Worm (Caenorhabditis elegans): ENCODE results near the gene C18H9.6.

Gene C18H9.6

ce11 chrII:6667534-6667933 is 33.9 kb downstream of the C18H9.6 start:
- TF ChIP-seq egl-27 (tag; optimal IDR thresholded peaks at IDR 0.05) (no peak), efl-1 (optimal IDR thresholded peaks at IDR 0.05) (no peak), efl-1 (GFP tag; optimal IDR thresholded peaks at IDR 0.05 in 1 of 2) (peak in 1 of 2 experiments; percentile 20), isw-1 (GFP tag; IDR thresholded peaks at IDR 0.05) (no peak)

DNA sequence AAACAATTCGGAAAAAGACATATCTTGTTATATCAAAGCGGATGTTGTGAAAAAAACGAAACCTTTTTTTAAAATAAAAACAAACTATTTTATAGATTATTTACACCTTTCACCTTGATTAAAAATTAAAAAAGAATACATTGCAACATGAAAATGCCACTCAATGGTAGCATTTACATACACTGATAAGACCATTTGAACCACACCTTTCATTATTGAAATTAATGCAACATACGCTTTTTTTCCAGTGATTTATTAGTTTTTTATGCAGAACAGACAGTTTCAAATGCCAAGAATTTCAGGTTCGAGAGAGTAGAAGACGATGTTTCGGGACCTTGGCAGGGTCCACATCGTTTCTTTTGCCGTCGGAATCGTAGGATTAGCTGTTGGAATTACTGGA is 34.8 kb downstream of the C18H9.6 start, which contains the start of gene T19D12.1:
Gene T19D12.1 (plus strand): TSS at position 301 of the 400 bp plus-strand sequence.
- TF ChIP-seq lin-14 (GFP tag; optimal IDR thresholded peaks at IDR 0.05) (no peak), alr-1 (tag; optimal IDR thresholded peaks at IDR 0.05; ENCODE audit: borderline replicate concordance) (no peak), lir-3 (tag; optimal IDR thresholded peaks at IDR 0.05; ENCODE audit: poor library complexity) (no peak), nhr-20 (tag; optimal IDR thresholded peaks at IDR 0.05) (no peak), Y116A8C.19 (tag; optimal IDR thresholded peaks at IDR 0.05; ENCODE audit: borderline replicate concordance) (no peak), dpl-1 (GFP tag; optimal IDR thresholded peaks at IDR 0.05) (no peak)

DNA sequence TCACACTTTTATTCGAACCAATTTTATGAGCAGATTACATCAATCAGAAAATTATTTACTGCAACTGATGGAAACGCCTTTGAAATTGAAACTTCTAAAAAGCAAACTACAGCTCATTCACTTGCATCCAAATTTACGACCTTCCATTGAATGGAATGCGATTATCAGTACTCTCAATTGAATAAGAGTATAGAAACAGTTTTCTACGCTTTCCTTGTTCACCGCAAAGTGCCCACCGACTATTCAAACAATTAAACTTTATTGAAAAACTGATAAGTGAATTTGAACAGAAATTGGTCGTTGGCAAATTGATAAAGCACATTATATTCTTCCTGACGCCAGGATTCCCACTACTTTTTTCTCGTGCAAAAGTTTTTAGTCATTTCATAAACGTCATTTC is 35.5 kb downstream of the C18H9.6 start:
- TF ChIP-seq nhr-90 (tag; optimal IDR thresholded peaks at IDR 0.05; ENCODE audit: poor library complexity) (no peak), elt-2 (tag; optimal IDR thresholded peaks at IDR 0.05) (peak; percentile 64)

DNA sequence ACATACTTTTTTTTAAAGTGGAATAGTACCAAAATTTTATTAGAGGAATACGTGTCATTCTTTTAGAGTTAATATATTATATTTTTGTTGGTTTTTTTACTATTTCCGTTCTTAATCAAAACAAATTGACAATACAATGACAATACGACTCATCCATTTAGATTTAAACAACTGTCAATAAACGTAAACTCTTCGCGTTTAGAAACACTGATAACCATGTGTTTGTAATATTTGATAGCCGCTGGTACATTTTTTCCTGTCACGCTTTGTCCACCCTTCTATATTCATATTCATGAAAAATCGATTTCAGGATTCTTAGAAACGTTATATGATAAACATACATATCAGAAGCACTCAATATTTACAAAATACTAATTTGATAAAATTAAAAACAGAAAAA is 37.6 kb downstream of the C18H9.6 start:
- no peak for TF ChIP-seq nhr-71 (tag; optimal IDR thresholded peaks at IDR 0.05)
- no peak for TF ChIP-seq nhr-85 (tag)
- TF ChIP-seq ceh-90 (tag; optimal IDR thresholded peaks at IDR 0.05) = no peak
- TF ChIP-seq nhr-12 (tag; optimal IDR thresholded peaks at IDR 0.05) = no peak
- no peak for TF ChIP-seq ama-1 (optimal IDR thresholded peaks at IDR 0.05)
- no peak for TF ChIP-seq unc-98 (GFP tag; IDR thresholded peaks at IDR 0.05)
- no peak for TF ChIP-seq fkh-4 (tag; optimal IDR thresholded peaks at IDR 0.05; ENCODE audit: borderline replicate concordance)
- TF ChIP-seq nhr-77 (tag; optimal IDR thresholded peaks at IDR 0.05) = no peak
- TF ChIP-seq tlp-1 (tag; optimal IDR thresholded peaks at IDR 0.05) = no peak
- TF ChIP-seq nhr-237 (tag; optimal IDR thresholded peaks at IDR 0.05) = no peak
- TF ChIP-seq pag-3 (tag; optimal IDR thresholded peaks at IDR 0.05; ENCODE audit: borderline replicate concordance, insufficient read depth) = no peak
- no peak for TF ChIP-seq fkh-10 (GFP tag; optimal IDR thresholded peaks at IDR 0.05)
- TF ChIP-seq jun-1 (tag; optimal IDR thresholded peaks at IDR 0.05) = no peak

DNA sequence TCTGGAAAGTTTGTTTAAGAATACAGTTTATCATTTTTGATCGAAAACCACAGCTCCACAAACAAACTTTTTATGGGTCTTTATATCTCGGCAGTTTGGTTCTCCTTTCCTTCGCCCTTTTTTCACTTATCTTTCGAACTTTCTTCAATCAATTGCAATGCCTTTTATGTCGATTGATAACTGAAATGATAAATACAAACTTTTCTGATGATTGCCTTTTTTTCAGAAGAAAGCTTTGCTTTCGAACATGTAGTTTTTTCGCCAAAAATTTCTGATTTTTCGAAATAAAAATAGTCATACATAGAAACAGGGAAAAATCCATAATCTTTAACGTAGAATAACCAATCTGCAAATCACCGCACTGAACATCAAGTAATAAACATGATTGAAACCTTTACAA is 40.2 kb downstream of the C18H9.6 start, which contains the start of gene T19D12.2:
Gene T19D12.2 (plus strand): TSS at position 125 of the 400 bp plus-strand sequence.
- TF ChIP-seq elt-2 (tag; optimal IDR thresholded peaks at IDR 0.05) (peak; percentile 39), tlp-1 (tag; optimal IDR thresholded peaks at IDR 0.05) (peak; percentile 4), nhr-90 (tag; optimal IDR thresholded peaks at IDR 0.05; ENCODE audit: poor library complexity) (no peak), lin-35 (GFP tag; optimal IDR thresholded peaks at IDR 0.05) (no peak)

ce11 chrII:6658766-6659165 is 42.7 kb downstream of the C18H9.6 start, which contains the start of gene T19D12.10:
Gene T19D12.10, minus strand, starts transcription at chrII:6658866.
- TF ChIP-seq ceh-90 (tag; optimal IDR thresholded peaks at IDR 0.05) (no peak), nhr-28 (tag; optimal IDR thresholded peaks at IDR 0.05) (no peak), fkh-4 (tag; optimal IDR thresholded peaks at IDR 0.05; ENCODE audit: borderline replicate concordance) (no peak), zag-1 (tag; optimal IDR thresholded peaks at IDR 0.05) (no peak), nhr-71 (tag; optimal IDR thresholded peaks at IDR 0.05) (no peak), snu-23 (GFP tag; optimal IDR thresholded peaks at IDR 0.05) (no peak), C16A3.4 (tag; optimal IDR thresholded peaks at IDR 0.05) (no peak), lir-3 (tag; optimal IDR thresholded peaks at IDR 0.05; ENCODE audit: poor library complexity) (no peak), fkh-10 (GFP tag; optimal IDR thresholded peaks at IDR 0.05) (no peak), Y116A8C.19 (tag; optimal IDR thresholded peaks at IDR 0.05; ENCODE audit: borderline replicate concordance) (no peak), ces-1 (GFP tag; optimal IDR thresholded peaks at IDR 0.05) (no peak), nhr-85 (tag) (no peak), pag-3 (tag; optimal IDR thresholded peaks at IDR 0.05; ENCODE audit: borderline replicate concordance, insufficient read depth) (no peak), vab-15 (tag; optimal IDR thresholded peaks at IDR 0.05) (no peak), lin-15B (tag; optimal IDR thresholded peaks at IDR 0.05) (no peak), mep-1 (tag; optimal IDR thresholded peaks at IDR 0.05) (no peak), mef-2 (tag; optimal IDR thresholded peaks at IDR 0.05) (no peak), pqm-1 (tag; optimal IDR thresholded peaks at IDR 0.05) (no peak), xbp-1 (tag; optimal IDR thresholded peaks at IDR 0.05) (no peak), ztf-11 (tag; optimal IDR thresholded peaks at IDR 0.05) (no peak)

Data from whole organism, L1 larva.